Worm (Caenorhabditis elegans): ENCODE data around the gene E02A10.4.
A peak's percentile ranks its signal among the peaks of the same experiment; 100 is the strongest.

The E02A10.4 gene

ce11 chrV:12550036-12550626 lies 17.6 kb downstream of the E02A10.4 start, which contains the start of gene F45D3.3 (continued):
- TF ChIP-seq nhr-71 (tag; optimal IDR thresholded peaks at IDR 0.05) (peak; percentile 54), sup-37 (GFP tag; optimal IDR thresholded peaks at IDR 0.05) (no peak), ama-1 (optimal IDR thresholded peaks at IDR 0.05) (peak; percentile 90), ztf-4 (tag; optimal IDR thresholded peaks at IDR 0.05) (peak; percentile 47), snu-23 (GFP tag; optimal IDR thresholded peaks at IDR 0.05) (peak; percentile 3), grh-1 (GFP tag; IDR thresholded peaks at IDR 0.05) (no peak), nhr-20 (tag; optimal IDR thresholded peaks at IDR 0.05) (peak; percentile 60), efl-1 (optimal IDR thresholded peaks at IDR 0.05) (no peak), efl-1 (GFP tag; optimal IDR thresholded peaks at IDR 0.05 in 1 of 2) (peak in 1 of 2 experiments; percentile 85), C34B4.2 (tag; optimal IDR thresholded peaks at IDR 0.05) (no peak)

- TF ChIP-seq nhr-85 (tag) (peak; percentile 59), mdl-1 (tag; optimal IDR thresholded peaks at IDR 0.05) (peak in 1 of 2 experiments; percentile 13), mab-9 (GFP tag; IDR thresholded peaks at IDR 0.05) (no peak), elt-3 (tag; optimal IDR thresholded peaks at IDR 0.05) (peak in 1 of 6 experiments; percentile 3), ama-1 (optimal IDR thresholded peaks at IDR 0.05) (peak; percentile 72), fkh-8 (tag; optimal IDR thresholded peaks at IDR 0.05) (no peak)
Observed at ce11 chrV:12549604-12550003, 18.1 kb downstream of the E02A10.4 start.

ce11 chrV:12548830-12549229 lies 18.9 kb downstream of the E02A10.4 start:
- no peak for TF ChIP-seq Y116A8C.19 (tag; optimal IDR thresholded peaks at IDR 0.05; ENCODE audit: borderline replicate concordance)
- TF ChIP-seq lin-35 (GFP tag; optimal IDR thresholded peaks at IDR 0.05) = peak in 1 of 2 experiments; percentile 55
- TF ChIP-seq fkh-4 (tag; optimal IDR thresholded peaks at IDR 0.05; ENCODE audit: borderline replicate concordance) = no peak
- peak; percentile 39 for TF ChIP-seq ztf-4 (tag; optimal IDR thresholded peaks at IDR 0.05)
- TF ChIP-seq C04F5.9 (tag; optimal IDR thresholded peaks at IDR 0.05) = no peak
- peak; percentile 65 for TF ChIP-seq aly-2 (tag; optimal IDR thresholded peaks at IDR 0.05)
- no peak for TF ChIP-seq unc-130 (tag; optimal IDR thresholded peaks at IDR 0.05)
- no peak for TF ChIP-seq fkh-10 (GFP tag; optimal IDR thresholded peaks at IDR 0.05)
- peak; percentile 39 for TF ChIP-seq nhr-47 (tag; optimal IDR thresholded peaks at IDR 0.05)
- TF ChIP-seq sptf-1 (tag; optimal IDR thresholded peaks at IDR 0.05) = no peak
- peak; percentile 93 for TF ChIP-seq nhr-85 (tag)
- no peak for TF ChIP-seq snpc-4 (tag; optimal IDR thresholded peaks at IDR 0.05)
- peak; percentile 54 for TF ChIP-seq nhr-20 (tag; optimal IDR thresholded peaks at IDR 0.05)
- no peak for TF ChIP-seq egl-27 (tag; optimal IDR thresholded peaks at IDR 0.05)
- TF ChIP-seq irx-1 (tag; optimal IDR thresholded peaks at IDR 0.05) = no peak
- TF ChIP-seq lsy-2 (tag; optimal IDR thresholded peaks at IDR 0.05) = peak in 1 of 2 experiments; percentile 56
- no peak for TF ChIP-seq nhr-11 (tag; optimal IDR thresholded peaks at IDR 0.05)
- no peak for TF ChIP-seq unc-30 (tag; optimal IDR thresholded peaks at IDR 0.05)
- no peak for TF ChIP-seq jun-1 (tag; optimal IDR thresholded peaks at IDR 0.05)
- TF ChIP-seq grh-1 (GFP tag; IDR thresholded peaks at IDR 0.05) = peak; percentile 59
- TF ChIP-seq ceh-88 (GFP tag; IDR thresholded peaks at IDR 0.05) = no peak
- TF ChIP-seq ama-1 (optimal IDR thresholded peaks at IDR 0.05) = peak; percentile 92
- no peak for TF ChIP-seq ceh-82 (tag; optimal IDR thresholded peaks at IDR 0.05)
- TF ChIP-seq nhr-71 (tag; optimal IDR thresholded peaks at IDR 0.05) = peak; percentile 66
- TF ChIP-seq skn-1 (tag; optimal IDR thresholded peaks at IDR 0.05) = no peak
- TF ChIP-seq mep-1 (tag; optimal IDR thresholded peaks at IDR 0.05) = no peak
- TF ChIP-seq tbx-2 (tag; optimal IDR thresholded peaks at IDR 0.05) = peak; percentile 46
- TF ChIP-seq nhr-90 (tag; optimal IDR thresholded peaks at IDR 0.05; ENCODE audit: poor library complexity) = peak; percentile 50
- no peak for TF ChIP-seq swsn-7 (tag; optimal IDR thresholded peaks at IDR 0.05)
- no peak for TF ChIP-seq nhr-12 (tag; optimal IDR thresholded peaks at IDR 0.05)
- no peak for TF ChIP-seq egl-13 (tag; optimal IDR thresholded peaks at IDR 0.05)
- no peak for TF ChIP-seq alr-1 (tag; optimal IDR thresholded peaks at IDR 0.05; ENCODE audit: borderline replicate concordance)
- no peak for TF ChIP-seq mef-2 (tag; optimal IDR thresholded peaks at IDR 0.05)
- TF ChIP-seq dpl-1 (GFP tag; optimal IDR thresholded peaks at IDR 0.05) = peak in 1 of 3 experiments; percentile 9
- peak; percentile 54 for TF ChIP-seq nhr-19 (GFP tag; conservative IDR thresholded peaks at IDR 0.05)
- no peak for TF ChIP-seq elt-2 (tag; optimal IDR thresholded peaks at IDR 0.05)
- peak; percentile 52 for TF ChIP-seq lin-13 (GFP tag; optimal IDR thresholded peaks at IDR 0.05)
- TF ChIP-seq fkh-8 (tag; optimal IDR thresholded peaks at IDR 0.05) = no peak
- TF ChIP-seq isw-1 (GFP tag; IDR thresholded peaks at IDR 0.05) = no peak
- TF ChIP-seq mdl-1 (tag; optimal IDR thresholded peaks at IDR 0.05) = peak in 1 of 2 experiments; percentile 16
- TF ChIP-seq efl-1 (optimal IDR thresholded peaks at IDR 0.05) = peak in 1 of 2 experiments; percentile 2
- TF ChIP-seq efl-1 (GFP tag; optimal IDR thresholded peaks at IDR 0.05 in 1 of 2) = peak in 1 of 2 experiments; percentile 92

Measured in whole organism, L1 larva.